Worm (Caenorhabditis elegans) whole organism, L2 larva: Measurements from ENCODE around the gene F01D4.8.
A peak's percentile ranks its signal among the peaks of the same experiment; 100 is the strongest.

Experiments
- C34F6.9 ChIP-seq: fragments of 150-350 bp; optimal IDR thresholded peaks from 2 replicates; lab custom pipeline; 2014; ENCODE audit warnings: missing biosample characterization, missing genetic modification characterization
- R02D3.7 ChIP-seq: fragments of 150-350 bp; optimal IDR thresholded peaks from 2 replicates; lab custom pipeline; 2014; ENCODE audit warnings: missing biosample characterization, missing genetic modification characterization
- alr-1 ChIP-seq: fragments of 150-350 bp; optimal IDR thresholded peaks from 2 replicates; lab custom pipeline; 2014; ENCODE audit warnings: missing biosample characterization, missing genetic modification characterization
- ama-1 ChIP-seq: fragments of 150-350 bp; optimal IDR thresholded peaks from 2 replicates; lab custom pipeline; 2018; ENCODE audit warnings: inconsistent platforms
- blmp-1 ChIP-seq: sonication (generic microtip); optimal IDR thresholded peaks from 2 replicates; lab custom pipeline; 2017; ENCODE audit warnings: missing genetic modification characterization, mild to moderate bottlenecking, missing compliant biosample characterization, antibody characterized with exemption, moderate library complexity; ENCODE audit not compliant: insufficient read depth
- ceh-16 ChIP-seq: fragments of 150-350 bp; optimal IDR thresholded peaks from 2 replicates; lab custom pipeline; 2014; ENCODE audit warnings: missing biosample characterization, missing genetic modification characterization
- ceh-82 ChIP-seq: fragments of 150-350 bp; optimal IDR thresholded peaks from 2 replicates; lab custom pipeline; 2014; ENCODE audit warnings: missing biosample characterization, missing genetic modification characterization
- dmd-4 ChIP-seq: sonication (generic microtip); optimal IDR thresholded peaks from 2 replicates; lab custom pipeline; 2017; ENCODE audit warnings: missing biosample characterization, missing genetic modification characterization
- fos-1 ChIP-seq: fragments of 150-350 bp; optimal IDR thresholded peaks from 2 replicates; lab custom pipeline; 2014; ENCODE audit warnings: missing biosample characterization, missing genetic modification characterization
- lin-13 ChIP-seq: fragments of 150-350 bp; optimal IDR thresholded peaks from 2 replicates; lab custom pipeline; 2014; ENCODE audit warnings: missing biosample characterization, missing genetic modification reagents, missing genetic modification characterization
- lsy-2 ChIP-seq, 2 experiments: fragments of 150-350 bp in 1 of 2; sonication (generic microtip) in 1 of 2; optimal IDR thresholded peaks; 2 replicates each; lab custom pipeline; 2014 to 2017; ENCODE audit warnings: missing biosample characterization in 2 of 2, missing genetic modification characterization in 2 of 2
- mab-5 ChIP-seq: fragments of 150-350 bp; optimal IDR thresholded peaks from 2 replicates; lab custom pipeline; 2014; ENCODE audit warnings: missing biosample characterization, missing genetic modification characterization
- mdl-1 ChIP-seq, 2 experiments: fragments of 150-350 bp in 1 of 2; sonication (generic microtip) in 1 of 2; optimal IDR thresholded peaks; 2 replicates each; lab custom pipeline; 2017; ENCODE audit warnings: missing biosample characterization in 2 of 2, missing genetic modification characterization in 2 of 2
- nhr-10 ChIP-seq: sonication (generic microtip); optimal IDR thresholded peaks from 2 replicates; lab custom pipeline; 2017; ENCODE audit warnings: missing biosample characterization, missing genetic modification characterization
- nhr-11 ChIP-seq: fragments of 150-350 bp; optimal IDR thresholded peaks from 2 replicates; lab custom pipeline; 2014; ENCODE audit warnings: missing biosample characterization, missing genetic modification characterization
- nhr-12 ChIP-seq: fragments of 150-350 bp; optimal IDR thresholded peaks from 2 replicates; lab custom pipeline; 2014; ENCODE audit warnings: missing biosample characterization, missing genetic modification characterization
- nhr-129 ChIP-seq: fragments of 150-350 bp; optimal IDR thresholded peaks from 2 replicates; lab custom pipeline; 2014; ENCODE audit warnings: missing biosample characterization, missing genetic modification characterization
- nhr-23 ChIP-seq: fragments of 150-350 bp; optimal IDR thresholded peaks from 2 replicates; lab custom pipeline; 2014; ENCODE audit warnings: missing biosample characterization, missing genetic modification reagents, missing genetic modification characterization
- nhr-77 ChIP-seq: fragments of 150-350 bp; optimal IDR thresholded peaks from 2 replicates; lab custom pipeline; 2014; ENCODE audit warnings: missing biosample characterization, missing genetic modification characterization
- peb-1 ChIP-seq: fragments of 150-350 bp; optimal IDR thresholded peaks from 2 replicates; lab custom pipeline; 2014; ENCODE audit warnings: missing biosample characterization, missing genetic modification characterization
- sem-4 ChIP-seq: fragments of 150-350 bp; optimal IDR thresholded peaks from 2 replicates; lab custom pipeline; 2014; ENCODE audit warnings: missing biosample characterization, missing genetic modification reagents, missing genetic modification characterization
- skn-1 ChIP-seq: sonication (generic microtip); optimal IDR thresholded peaks from 2 replicates; lab custom pipeline; 2017; ENCODE audit warnings: missing biosample characterization, missing genetic modification characterization
- sma-3 ChIP-seq: sonication (generic microtip); optimal IDR thresholded peaks from 2 replicates; lab custom pipeline; 2016; ENCODE audit warnings: missing genetic modification reagents, missing genetic modification characterization, missing compliant biosample characterization
- sma-9 ChIP-seq, 2 experiments: fragments of 150-350 bp in 1 of 2; sonication (generic microtip) in 1 of 2; optimal IDR thresholded peaks; 2 replicates each; lab custom pipeline; 2014 to 2016; ENCODE audit warnings: missing genetic modification characterization in 2 of 2, mild to moderate bottlenecking in 1 of 2, missing biosample characterization in 1 of 2, missing compliant biosample characterization in 1 of 2, missing genetic modification reagents in 1 of 2, moderate library complexity in 1 of 2
- snpc-4 ChIP-seq: fragments of 150-350 bp; optimal IDR thresholded peaks from 2 replicates; lab custom pipeline; 2014; ENCODE audit warnings: missing biosample characterization, missing genetic modification characterization
- unc-39 ChIP-seq: fragments of 150-350 bp; optimal IDR thresholded peaks from 2 replicates; lab custom pipeline; 2014; ENCODE audit warnings: missing biosample characterization, missing genetic modification characterization
- unc-55 ChIP-seq: fragments of 150-350 bp; sonication (generic microtip); optimal IDR thresholded peaks from 3 replicates; lab custom pipeline; 2014; ENCODE audit warnings: missing biosample characterization, missing genetic modification reagents, missing genetic modification characterization
- unc-62 ChIP-seq: fragments of 150-350 bp; optimal IDR thresholded peaks from 2 replicates; lab custom pipeline; 2014; ENCODE audit warnings: missing biosample characterization, missing genetic modification reagents, missing genetic modification characterization
- zag-1 ChIP-seq: fragments of 150-350 bp; optimal IDR thresholded peaks from 2 replicates; lab custom pipeline; 2014; ENCODE audit warnings: missing biosample characterization, missing genetic modification characterization
- ztf-11 ChIP-seq: sonication (generic microtip); optimal IDR thresholded peaks from 2 replicates; lab custom pipeline; 2017; ENCODE audit warnings: missing biosample characterization, missing genetic modification characterization
- ztf-4 ChIP-seq: fragments of 150-350 bp; optimal IDR thresholded peaks from 2 replicates; lab custom pipeline; 2014; ENCODE audit warnings: missing biosample characterization, missing genetic modification characterization

The F01D4.8 gene

DNA sequence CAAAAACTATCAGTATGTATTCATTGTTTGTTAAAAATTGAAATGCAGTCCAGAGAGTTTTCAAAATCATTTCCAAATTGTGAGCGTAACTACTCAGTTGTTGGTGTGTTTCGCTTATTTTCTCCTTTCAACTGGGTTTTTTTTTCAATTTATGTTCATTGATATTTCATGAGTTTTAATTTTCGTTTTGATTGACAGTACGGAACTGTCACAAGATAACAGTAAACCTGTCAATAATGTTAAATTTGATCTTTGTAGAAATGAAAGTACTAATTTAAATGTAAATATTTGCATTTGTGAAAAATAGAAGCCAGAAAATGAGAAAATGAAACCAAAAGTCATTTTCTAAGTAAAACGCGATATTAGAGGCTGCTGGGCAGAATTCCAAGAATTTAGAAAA is 9.7 kb upstream of the F01D4.8 start:
- TF ChIP-seq lsy-2 (tag; optimal IDR thresholded peaks at IDR 0.05; lab: Kevin White, UChicago) (no peak), fos-1 (tag; lab: Kevin White, UChicago) (no peak), lin-13 (GFP tag; lab: Kevin White, UChicago) (no peak), unc-55 (GFP tag; lab: Kevin White, UChicago) (no peak), alr-1 (no peak), skn-1 (no peak), nhr-77 (tag; lab: Kevin White, UChicago) (no peak), snpc-4 (tag; lab: Kevin White, UChicago) (no peak), sma-9 (GFP tag; optimal IDR thresholded peaks at IDR 0.05; lab: Kevin White, UChicago) (no peak), sma-9 (tag; optimal IDR thresholded peaks at IDR 0.05; lab: Kevin White, UChicago) (no peak), nhr-12 (tag; lab: Kevin White, UChicago) (no peak), unc-39 (no peak), ceh-16 (tag; lab: Kevin White, UChicago) (no peak), nhr-129 (tag; lab: Kevin White, UChicago) (no peak), zag-1 (no peak)

DNA sequence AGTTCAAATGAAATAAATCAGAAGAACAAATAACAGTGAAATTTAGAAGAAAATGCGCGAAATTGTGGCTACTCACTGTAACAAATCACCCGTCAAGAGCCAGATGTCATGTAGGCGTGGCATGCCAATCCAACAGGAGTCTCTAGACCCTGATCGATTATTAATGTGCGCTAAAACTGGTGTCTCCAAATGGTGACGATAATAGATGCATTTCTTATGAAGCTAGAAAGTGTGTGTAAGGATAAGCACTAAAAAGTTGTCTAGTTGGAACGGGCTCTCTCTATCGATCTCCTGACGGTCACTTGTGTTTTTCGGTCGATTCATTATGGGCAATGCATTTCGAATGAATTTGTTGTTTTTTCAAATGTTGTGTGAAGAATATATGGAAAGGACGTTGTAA is 8.9 kb upstream of the F01D4.8 start, which contains the start of gene mec-3:
Gene mec-3, minus strand, starts transcription at position 101 of the 400 bp plus-strand sequence.
- TF ChIP-seq skn-1 (no peak), lin-13 (GFP tag; lab: Kevin White, UChicago) (no peak), unc-55 (GFP tag; lab: Kevin White, UChicago) (peak; percentile 66), R02D3.7 (tag; lab: Kevin White, UChicago) (no peak), unc-39 (no peak), peb-1 (no peak), sma-3 (GFP tag; lab: Kevin White, UChicago) (no peak)

- no peak for TF ChIP-seq nhr-129 (tag; lab: Kevin White, UChicago)
- TF ChIP-seq dmd-4 (tag; lab: Kevin White, UChicago), result no peak
- TF ChIP-seq nhr-23 (tag; lab: Kevin White, UChicago), result no peak
- no peak for TF ChIP-seq nhr-11
- no peak for TF ChIP-seq blmp-1 (tag; lab: Kevin White, UChicago)
Observed at ce11 chrIV:10457137-10457536, 4.2 kb upstream of the F01D4.8 start, which contains the start of gene srb-17. Gene srb-17 (minus strand): TSS chrIV:10457237.

DNA sequence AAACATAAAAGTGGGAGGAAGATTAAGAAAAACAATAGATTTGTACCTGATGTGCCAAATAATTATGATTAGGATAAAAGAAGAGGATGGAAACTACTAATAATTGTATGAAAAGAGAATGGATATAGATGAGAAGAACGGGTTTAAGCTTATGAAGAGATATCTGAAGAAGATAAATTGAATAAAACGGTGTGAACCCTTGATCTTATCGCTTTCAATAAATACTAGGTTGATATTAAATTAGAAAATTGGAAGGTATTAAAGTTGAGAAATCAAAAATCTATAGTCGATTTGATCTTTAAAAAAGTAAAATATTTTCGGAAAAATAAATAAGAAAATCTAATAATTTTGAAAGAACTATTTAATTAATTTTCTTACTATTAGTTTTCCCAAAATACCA is 3.1 kb downstream of the F01D4.8 start, which contains the start of gene F13B12.4:
Gene F13B12.4, minus strand, starts transcription at position 101 of the 400 bp plus-strand sequence.
- TF ChIP-seq unc-39, result no peak
- TF ChIP-seq mab-5 (tag; lab: Kevin White, UChicago), result no peak
- TF ChIP-seq unc-55 (GFP tag; lab: Kevin White, UChicago), result no peak
- no peak for TF ChIP-seq ama-1 (lab: Kevin White, UChicago)
- no peak for TF ChIP-seq snpc-4 (tag; lab: Kevin White, UChicago)
- no peak for TF ChIP-seq ztf-4 (tag; lab: Kevin White, UChicago)
- TF ChIP-seq, all 48 proteins: peak for 0

DNA sequence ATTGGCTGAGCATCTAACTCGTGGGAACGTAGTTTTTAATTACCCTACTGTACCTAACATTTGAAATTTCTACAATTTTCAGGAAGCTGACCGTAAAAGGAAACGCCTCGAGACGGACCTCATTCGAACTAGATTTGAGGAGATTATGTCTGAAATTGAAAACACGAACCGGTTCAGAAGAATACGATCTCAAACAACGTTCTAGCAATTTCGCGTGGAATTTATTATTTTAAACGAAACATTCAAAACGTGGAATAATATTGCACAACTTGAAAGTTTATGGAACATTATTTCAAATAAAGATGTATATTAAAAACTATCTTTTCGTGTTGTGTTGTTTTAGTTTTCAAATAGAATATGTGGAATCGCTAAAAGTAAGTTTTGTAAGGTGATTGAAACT is 9.4 kb downstream of the F01D4.8 start, which contains the start of gene F13B12.7:
Gene F13B12.7, plus strand, starts transcription at position 301 of the 400 bp plus-strand sequence.
- TF ChIP-seq lsy-2 (tag; optimal IDR thresholded peaks at IDR 0.05; lab: Kevin White, UChicago), result no peak
- TF ChIP-seq lin-13 (GFP tag; lab: Kevin White, UChicago), result no peak
- TF ChIP-seq sem-4 (tag; lab: Kevin White, UChicago), result no peak
- no peak for TF ChIP-seq alr-1
- TF ChIP-seq sma-3 (GFP tag; lab: Kevin White, UChicago), result no peak
- no peak for TF ChIP-seq nhr-10 (tag; lab: Kevin White, UChicago)
- TF ChIP-seq sma-9 (GFP tag; optimal IDR thresholded peaks at IDR 0.05; lab: Kevin White, UChicago), result no peak
- TF ChIP-seq sma-9 (tag; optimal IDR thresholded peaks at IDR 0.05; lab: Kevin White, UChicago), result no peak
- TF ChIP-seq C34F6.9 (tag; lab: Kevin White, UChicago), result no peak
- no peak for TF ChIP-seq ztf-11 (tag; lab: Kevin White, UChicago)
- TF ChIP-seq ama-1 (lab: Kevin White, UChicago), result no peak
- no peak for TF ChIP-seq nhr-11
- TF ChIP-seq unc-62, result no peak
- no peak for TF ChIP-seq nhr-12 (tag; lab: Kevin White, UChicago)
- TF ChIP-seq mdl-1 (tag; optimal IDR thresholded peaks at IDR 0.05; lab: Kevin White, UChicago), result no peak

- TF ChIP-seq ceh-82 (tag; lab: Kevin White, UChicago), result no peak
- TF ChIP-seq nhr-23 (tag; lab: Kevin White, UChicago), result no peak
Observed at ce11 chrIV:10442904-10443303, 10.0 kb downstream of the F01D4.8 start.
